Worm (Caenorhabditis elegans): ENCODE data around the gene Y55F3BR.11.

DNA sequence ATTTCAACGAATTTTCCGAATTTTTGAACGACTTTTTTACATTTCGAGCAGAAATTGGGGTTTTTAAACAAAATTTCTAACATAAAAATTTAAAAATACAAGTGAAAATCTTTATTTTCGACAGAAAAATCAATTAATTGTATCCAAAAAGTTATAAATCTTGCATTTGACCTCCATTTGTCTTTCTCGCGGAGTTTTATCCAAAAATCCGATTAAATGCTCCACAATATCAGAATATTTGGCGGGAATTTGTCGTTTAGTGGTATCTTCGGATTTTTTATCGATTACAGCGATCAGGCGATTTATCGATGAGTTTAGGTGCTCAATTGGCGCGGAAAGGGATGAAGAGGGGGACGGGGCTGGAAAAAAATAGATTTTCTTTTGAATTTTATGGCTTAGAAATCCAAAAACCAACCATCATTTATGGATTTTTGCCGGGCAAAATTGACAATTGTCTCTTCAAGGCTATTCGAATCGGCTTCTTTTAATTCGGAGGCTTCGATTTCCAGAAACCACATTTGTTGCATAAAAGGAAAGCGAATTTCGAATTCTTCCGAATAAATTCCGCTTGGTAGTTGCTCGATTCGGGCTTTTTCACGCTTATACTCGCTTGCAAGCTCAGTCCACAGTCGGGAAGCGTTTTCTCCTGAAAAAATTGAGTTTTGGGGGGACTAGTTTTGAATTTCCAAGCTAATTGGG is 24.6 kb upstream of the Y55F3BR.11 start:
- TF ChIP-seq nhr-11 (tag; optimal IDR thresholded peaks at IDR 0.05) (no peak), mdl-1 (tag; optimal IDR thresholded peaks at IDR 0.05) (no peak), nhr-111 (GFP tag; optimal IDR thresholded peaks at IDR 0.05) (no peak), nhr-77 (tag; optimal IDR thresholded peaks at IDR 0.05) (no peak), pha-4 (GFP tag; IDR thresholded peaks at IDR 0.05) (no peak), pha-4 (tag; optimal IDR thresholded peaks at IDR 0.05) (no peak), cey-2 (tag; optimal IDR thresholded peaks at IDR 0.05; ENCODE audit: borderline replicate concordance, insufficient read depth) (no peak)
